Worm (Caenorhabditis elegans) whole organism, L3 larva: ENCODE data around the gene tin-10.

Experiments
- R02D3.7 ChIP-seq: fragments of 150-350 bp; optimal IDR thresholded peaks from 2 replicates; lab custom pipeline; 2014; ENCODE audit warnings: missing biosample characterization, missing genetic modification characterization
- ama-1 ChIP-seq: fragments of 150-350 bp; optimal IDR thresholded peaks from 2 replicates; lab custom pipeline; 2018
- ceh-16 ChIP-seq: sonication (generic microtip); optimal IDR thresholded peaks from 2 replicates; lab custom pipeline; 2017; ENCODE audit warnings: missing biosample characterization, missing genetic modification characterization
- ceh-28 ChIP-seq: fragments of 150-350 bp; optimal IDR thresholded peaks from 2 replicates; lab custom pipeline; 2014; ENCODE audit warnings: missing biosample characterization, missing genetic modification reagents, missing genetic modification characterization
- ceh-82 ChIP-seq: fragments of 150-350 bp; optimal IDR thresholded peaks from 2 replicates; lab custom pipeline; 2014; ENCODE audit warnings: missing biosample characterization, missing genetic modification characterization
- ceh-9 ChIP-seq: sonication (generic microtip); optimal IDR thresholded peaks from 2 replicates; lab custom pipeline; 2018; ENCODE audit warnings: missing biosample characterization, missing genetic modification characterization
- egl-27 ChIP-seq: sonication (generic microtip); optimal IDR thresholded peaks from 4 replicates; lab custom pipeline; 2017; ENCODE audit warnings: missing biosample characterization, missing genetic modification reagents, missing genetic modification characterization
- elt-1 ChIP-seq: fragments of 150-350 bp; optimal IDR thresholded peaks from 2 replicates; lab custom pipeline; 2014; ENCODE audit warnings: missing biosample characterization, missing genetic modification characterization
- elt-2 ChIP-seq: sonication (generic microtip); optimal IDR thresholded peaks from 2 replicates; lab custom pipeline; 2016; ENCODE audit warnings: missing genetic modification reagents, mild to moderate bottlenecking, missing genetic modification characterization, missing compliant biosample characterization
- elt-3 ChIP-seq, 3 experiments: fragments of 150-350 bp in 1 of 3; sonication (generic microtip) in 2 of 3; optimal IDR thresholded peaks; 2 replicates in 2 of 3; 4 replicates in 1 of 3; lab custom pipeline; 2014 to 2017; ENCODE audit warnings: missing biosample characterization in 3 of 3, missing genetic modification characterization in 3 of 3
- eor-1 ChIP-seq, 2 experiments: fragments of 150-350 bp; optimal IDR thresholded peaks; 2 replicates each; lab custom pipeline; 2014 to 2018; ENCODE audit warnings: missing biosample characterization in 2 of 2, missing genetic modification characterization in 2 of 2
- fkh-10 ChIP-seq: sonication (generic microtip); optimal IDR thresholded peaks from 2 replicates; lab custom pipeline; 2017; ENCODE audit warnings: missing biosample characterization, missing genetic modification reagents, missing genetic modification characterization
- fos-1 ChIP-seq: fragments of 150-350 bp; optimal IDR thresholded peaks from 2 replicates; lab custom pipeline; 2014; ENCODE audit warnings: missing biosample characterization, missing genetic modification characterization
- hmg-11 ChIP-seq: sonication (generic microtip); optimal IDR thresholded peaks from 2 replicates; lab custom pipeline; 2016; ENCODE audit warnings: missing genetic modification characterization, missing compliant biosample characterization
- lin-15B ChIP-seq: fragments of 150-350 bp; optimal IDR thresholded peaks from 2 replicates; lab custom pipeline; 2014; ENCODE audit warnings: missing biosample characterization, missing genetic modification characterization
- lin-39 ChIP-seq: fragments of 150-350 bp; optimal IDR thresholded peaks from 2 replicates; lab custom pipeline; 2018; ENCODE audit warnings: missing biosample characterization, missing genetic modification reagents, missing genetic modification characterization
- lsy-12 ChIP-seq: sonication (generic microtip); optimal IDR thresholded peaks from 2 replicates; lab custom pipeline; 2016; ENCODE audit warnings: mild to moderate bottlenecking, missing genetic modification characterization, missing compliant biosample characterization
- mdl-1 ChIP-seq: fragments of 150-350 bp; optimal IDR thresholded peaks from 2 replicates; lab custom pipeline; 2014; ENCODE audit warnings: missing biosample characterization, missing genetic modification characterization
- mml-1 ChIP-seq: fragments of 150-350 bp; sonication (generic microtip); optimal IDR thresholded peaks from 3 replicates; lab custom pipeline; 2014; ENCODE audit warnings: missing biosample characterization, missing genetic modification characterization
- nfya-1 ChIP-seq: sonication (generic microtip); optimal IDR thresholded peaks from 2 replicates; lab custom pipeline; 2017; ENCODE audit warnings: missing genetic modification characterization, mild to moderate bottlenecking, missing compliant biosample characterization, antibody characterized with exemption, moderate library complexity; ENCODE audit not compliant: insufficient read depth
- nhr-12 ChIP-seq: fragments of 150-350 bp; optimal IDR thresholded peaks from 2 replicates; lab custom pipeline; 2014; ENCODE audit warnings: missing biosample characterization, missing genetic modification characterization
- nhr-23 ChIP-seq: fragments of 150-350 bp; optimal IDR thresholded peaks from 2 replicates; lab custom pipeline; 2014; ENCODE audit warnings: missing biosample characterization, missing genetic modification reagents, missing genetic modification characterization
- nhr-237 ChIP-seq: fragments of 150-350 bp; optimal IDR thresholded peaks from 2 replicates; lab custom pipeline; 2014; ENCODE audit warnings: missing biosample characterization, missing genetic modification characterization
- nhr-25 ChIP-seq: sonication (generic microtip); optimal IDR thresholded peaks from 2 replicates; lab custom pipeline; 2017; ENCODE audit warnings: missing biosample characterization, missing genetic modification characterization
- nhr-28 ChIP-seq: fragments of 150-350 bp; optimal IDR thresholded peaks from 2 replicates; lab custom pipeline; 2014; ENCODE audit warnings: missing biosample characterization, missing genetic modification characterization
- nhr-43 ChIP-seq: sonication (generic microtip); optimal IDR thresholded peaks from 2 replicates; lab custom pipeline; 2016; ENCODE audit warnings: mild to moderate bottlenecking, missing genetic modification characterization, missing compliant biosample characterization; ENCODE audit not compliant: poor library complexity, severe bottlenecking
- nhr-67 ChIP-seq: fragments of 150-350 bp; optimal IDR thresholded peaks from 2 replicates; lab custom pipeline; 2014; ENCODE audit warnings: missing biosample characterization, missing genetic modification characterization
- nhr-76 ChIP-seq: fragments of 150-350 bp; sonication (generic microtip); optimal IDR thresholded peaks from 5 replicates; lab custom pipeline; 2014; ENCODE audit warnings: missing biosample characterization, missing genetic modification characterization
- pha-4 ChIP-seq: fragments of 150-350 bp; optimal IDR thresholded peaks from 2 replicates; lab custom pipeline; 2014; ENCODE audit warnings: missing biosample characterization, missing genetic modification reagents, missing genetic modification characterization
- pqm-1 ChIP-seq: fragments of 150-350 bp; optimal IDR thresholded peaks from 2 replicates; lab custom pipeline; 2017; ENCODE audit warnings: missing biosample characterization, missing genetic modification characterization, inconsistent platforms
- skn-1 ChIP-seq: fragments of 150-350 bp; optimal IDR thresholded peaks from 2 replicates; lab custom pipeline; 2014; ENCODE audit warnings: missing biosample characterization, missing genetic modification characterization
- tbx-2 ChIP-seq: sonication (generic microtip); optimal IDR thresholded peaks from 2 replicates; lab custom pipeline; 2016; ENCODE audit warnings: mild to moderate bottlenecking, missing genetic modification characterization, missing compliant biosample characterization
- unc-39 ChIP-seq: sonication (generic microtip); optimal IDR thresholded peaks from 4 replicates; lab custom pipeline; 2017; ENCODE audit warnings: missing biosample characterization, missing genetic modification characterization
- zag-1 ChIP-seq: fragments of 150-350 bp; optimal IDR thresholded peaks from 2 replicates; lab custom pipeline; 2014; ENCODE audit warnings: missing biosample characterization, missing genetic modification characterization
- ztf-11 ChIP-seq: fragments of 150-350 bp; optimal IDR thresholded peaks from 2 replicates; lab custom pipeline; 2014; ENCODE audit warnings: missing biosample characterization, missing genetic modification characterization
- ztf-4 ChIP-seq: fragments of 150-350 bp; optimal IDR thresholded peaks from 2 replicates; lab custom pipeline; 2014; ENCODE audit warnings: missing biosample characterization, missing genetic modification characterization

Gene tin-10

ce11 chrIII:11524073-11524472 is 21.4 kb upstream of the tin-10 start:
- no peak for TF ChIP-seq elt-1 (tag; lab: Kevin White, UChicago)
- TF ChIP-seq nhr-76 (tag; lab: Kevin White, UChicago): no peak
- TF ChIP-seq nfya-1 (tag; lab: Kevin White, UChicago): no peak
- TF ChIP-seq pha-4 (tag; lab: Kevin White, UChicago): no peak
- TF ChIP-seq nhr-28 (tag; lab: Kevin White, UChicago): no peak
- no peak for TF ChIP-seq ama-1 (lab: Kevin White, UChicago)
- no peak for TF ChIP-seq ceh-9 (tag; lab: Kevin White, UChicago)
- TF ChIP-seq R02D3.7 (tag; lab: Kevin White, UChicago): no peak
- TF ChIP-seq ztf-4 (tag; lab: Kevin White, UChicago): no peak
- no peak for TF ChIP-seq hmg-11
- TF ChIP-seq mdl-1 (tag; lab: Kevin White, UChicago): no peak
- no peak for TF ChIP-seq pqm-1 (tag; lab: Kevin White, UChicago)
- no peak for TF ChIP-seq eor-1 (tag; optimal IDR thresholded peaks at IDR 0.05; lab: Kevin White, UChicago)
- TF ChIP-seq nhr-67 (tag; lab: Kevin White, UChicago): no peak
- TF ChIP-seq zag-1 (tag; lab: Kevin White, UChicago): no peak
- no peak for TF ChIP-seq elt-3 (tag; optimal IDR thresholded peaks at IDR 0.05; lab: Kevin White, UChicago)
- no peak for TF ChIP-seq ceh-28
- TF ChIP-seq ceh-16 (tag; lab: Kevin White, UChicago): no peak
- TF ChIP-seq, all 47 proteins: peak for 0

- TF ChIP-seq nhr-25 (tag; lab: Kevin White, UChicago): no peak
- no peak for TF ChIP-seq nfya-1 (tag; lab: Kevin White, UChicago)
- no peak for TF ChIP-seq lin-15B (tag; lab: Kevin White, UChicago)
- TF ChIP-seq tbx-2 (tag; lab: Kevin White, UChicago): no peak
- TF ChIP-seq ceh-82 (tag; lab: Kevin White, UChicago): no peak
- TF ChIP-seq ceh-28: no peak
- TF ChIP-seq ceh-16 (tag; lab: Kevin White, UChicago): no peak
- TF ChIP-seq elt-1 (tag; lab: Kevin White, UChicago): no peak
- no peak for TF ChIP-seq nhr-76 (tag; lab: Kevin White, UChicago)
- no peak for TF ChIP-seq pqm-1 (tag; lab: Kevin White, UChicago)
- no peak for TF ChIP-seq R02D3.7 (tag; lab: Kevin White, UChicago)
- TF ChIP-seq elt-2 (tag; lab: Kevin White, UChicago): no peak
These were observed 20.9 kb upstream of the tin-10 start, which contains the start of the genes Y66D12A.16 and such-1 for ce11 chrIII:11523504-11524025. TSS of gene Y66D12A.16 (plus strand) at chrIII:11523554. TSS of gene such-1 (minus strand) at chrIII:11523759.

ce11 chrIII:11510826-11511225 is 8.2 kb upstream of the tin-10 start:
- TF ChIP-seq lin-39 (no peak), fkh-10 (GFP tag; lab: Kevin White, UChicago) (no peak), ceh-16 (tag; lab: Kevin White, UChicago) (no peak), nhr-237 (tag; lab: Kevin White, UChicago) (no peak), unc-39 (tag; lab: Kevin White, UChicago) (no peak), elt-2 (tag; lab: Kevin White, UChicago) (no peak), eor-1 (tag; optimal IDR thresholded peaks at IDR 0.05; lab: Kevin White, UChicago) (no peak), nhr-12 (no peak), egl-27 (tag; lab: Kevin White, UChicago) (no peak)
- TF ChIP-seq, all 47 proteins: peak for 0

- no peak for TF ChIP-seq nhr-67 (tag; lab: Kevin White, UChicago)
- no peak for TF ChIP-seq nhr-43 (tag; lab: Kevin White, UChicago)
- no peak for TF ChIP-seq nhr-12
- no peak for TF ChIP-seq ztf-4 (tag; lab: Kevin White, UChicago)
- TF ChIP-seq fkh-10 (GFP tag; lab: Kevin White, UChicago): no peak
- no peak for TF ChIP-seq lsy-12 (tag; lab: Kevin White, UChicago)
- TF ChIP-seq ztf-11 (tag; lab: Kevin White, UChicago): no peak
- TF ChIP-seq mml-1 (tag; lab: Kevin White, UChicago): no peak
- no peak for TF ChIP-seq nhr-76 (tag; lab: Kevin White, UChicago)
- no peak for TF ChIP-seq lin-15B (tag; lab: Kevin White, UChicago)
- no peak for TF ChIP-seq skn-1 (tag; lab: Kevin White, UChicago)
- TF ChIP-seq fos-1 (tag; lab: Kevin White, UChicago): no peak
- no peak for TF ChIP-seq nhr-23 (tag; lab: Kevin White, UChicago)
These were observed 7.5 kb upstream of the tin-10 start for ce11 chrIII:11510120-11510519.
